Worm (Caenorhabditis elegans) whole organism, L4/young adult: Measurements from ENCODE around the gene C01G5.7.

Experiments
- dao-5 ChIP-seq: sonication (generic microtip); optimal IDR thresholded peaks from 2 replicates; lab custom pipeline; 2016; ENCODE audit warnings: missing genotype, missing genetic modification characterization, moderate library complexity, missing compliant biosample characterization
- him-1 ChIP-seq: sonication (generic microtip); optimal IDR thresholded peaks from 2 replicates; lab custom pipeline; 2016; ENCODE audit warnings: missing genotype, missing genetic modification reagents, missing genetic modification characterization, missing compliant biosample characterization

DNA sequence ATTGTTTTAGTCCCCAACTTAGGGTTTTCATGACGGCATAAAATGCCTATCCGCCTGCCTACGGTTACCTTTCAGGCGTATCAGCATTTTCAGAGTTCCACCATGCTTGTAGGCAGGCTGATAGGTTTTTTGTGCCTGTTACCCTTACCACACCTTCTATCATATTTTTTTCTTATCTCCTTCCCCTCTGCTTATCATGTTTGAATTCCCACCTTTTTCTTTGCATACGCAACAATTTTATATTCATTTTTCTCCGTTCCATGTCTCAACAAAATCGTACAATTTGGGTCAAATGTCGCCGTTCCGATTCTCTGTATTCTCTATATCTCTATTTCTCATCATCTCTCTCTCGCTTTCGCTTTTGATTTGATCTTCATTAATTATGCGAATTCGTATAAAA is 1.6 kb downstream of the C01G5.7 start, which contains the start of gene C01G5.9:
- TF ChIP-seq him-1 (tag; lab: Kevin White, UChicago) (no peak), dao-5 (tag; lab: Kevin White, UChicago) (no peak)
